Fruit fly (Drosophila melanogaster) ovary, adult (tissue): ENCODE results near the gene bnl.

Experiments used
- CG17801 ChIP-seq: fragments of 200-800 bp; optimal IDR thresholded peaks from 2 replicates; lab custom pipeline; 2019; ENCODE audit warnings: missing biosample characterization, mild to moderate bottlenecking, missing genetic modification characterization, moderate library complexity; ENCODE audit not compliant: partially characterized antibody

The bnl gene

dm6 chr3R:19847591-19848256 lies 11.1 kb upstream of the bnl start:
- no peak for TF ChIP-seq CG17801 (GFP tag; lab: Kevin White, UChicago)

- TF ChIP-seq CG17801 (GFP tag; lab: Kevin White, UChicago): no peak
These were observed 10.4 kb upstream of the bnl start, which contains the start of gene MICU3 for dm6 chr3R:19846870-19847590. TSS of gene MICU3 (plus strand) at chr3R:19847311.

dm6 chr3R:19843888-19844287 lies 7.3 kb upstream of the bnl start:
- TF ChIP-seq CG17801 (GFP tag; lab: Kevin White, UChicago): no peak

dm6 chr3R:19840545-19840944 lies 3.9 kb upstream of the bnl start, which contains the start of gene CG31459:
TSS of gene CG31459 (plus strand) at chr3R:19840845.
- no peak for TF ChIP-seq CG17801 (GFP tag; lab: Kevin White, UChicago)

- TF ChIP-seq CG17801 (GFP tag; lab: Kevin White, UChicago): no peak
These were observed 2.4 kb upstream of the bnl start for dm6 chr3R:19838925-19839601.

dm6 chr3R:19834982-19835381 lies 1.6 kb downstream of the bnl start:
- TF ChIP-seq CG17801 (GFP tag; lab: Kevin White, UChicago): no peak

dm6 chr3R:19833963-19834362 lies 2.7 kb downstream of the bnl start:
- no peak for TF ChIP-seq CG17801 (GFP tag; lab: Kevin White, UChicago)

- no peak for TF ChIP-seq CG17801 (GFP tag; lab: Kevin White, UChicago)
These were observed 3.1 kb downstream of the bnl start for dm6 chr3R:19833546-19833945.

- no peak for TF ChIP-seq CG17801 (GFP tag; lab: Kevin White, UChicago)
These were observed 5.6 kb downstream of the bnl start for dm6 chr3R:19830973-19831372.

- TF ChIP-seq CG17801 (GFP tag; lab: Kevin White, UChicago): no peak
These were observed 9.8 kb downstream of the bnl start for dm6 chr3R:19826806-19827328.

- no peak for TF ChIP-seq CG17801 (GFP tag; lab: Kevin White, UChicago)
These were observed 10.3 kb downstream of the bnl start for dm6 chr3R:19826355-19826754.

- no peak for TF ChIP-seq CG17801 (GFP tag; lab: Kevin White, UChicago)
These were observed 12.1 kb downstream of the bnl start for dm6 chr3R:19824480-19824879.

- no peak for TF ChIP-seq CG17801 (GFP tag; lab: Kevin White, UChicago)
These were observed 14.5 kb downstream of the bnl start for dm6 chr3R:19822138-19822537.

- no peak for TF ChIP-seq CG17801 (GFP tag; lab: Kevin White, UChicago)
These were observed 15.6 kb downstream of the bnl start for dm6 chr3R:19820994-19821393.

dm6 chr3R:19816758-19817157 lies 19.9 kb downstream of the bnl start:
- TF ChIP-seq CG17801 (GFP tag; lab: Kevin White, UChicago): no peak
